Worm (Caenorhabditis elegans): ENCODE measurements around the gene R02E4.1.

- TF ChIP-seq ZK546.5 (tag; optimal IDR thresholded peaks at IDR 0.05) (no peak), mes-2 (tag; optimal IDR thresholded peaks at IDR 0.05; ENCODE audit: poor library complexity, severe bottlenecking) (no peak), madf-9 (GFP tag; conservative IDR thresholded peaks at IDR 0.05) (no peak)
Measured at ce11 chrX:4128684-4129083, 24.3 kb upstream of the R02E4.1 start.
